Fruit fly (Drosophila melanogaster) whole organism, embryonic: ENCODE results near the gene Inx7.

Source experiments
- CG14050 ChIP-seq: fragments of 200-800 bp; sonication (Bioruptor generic); IDR thresholded peaks from 3 replicates; pipeline ENCODE4 v1.3.6; 2022; ENCODE audit warnings: missing biosample characterization, missing genetic modification characterization
- Sin3A ChIP-seq: fragments of >200 bp; optimal IDR thresholded peaks from 2 replicates; lab custom pipeline; 2018
- pho ChIP-seq: fragments of 200-800 bp; sonication (Bioruptor generic); optimal IDR thresholded peaks from 2 replicates; lab custom pipeline; 2016; ENCODE audit warnings: missing biosample characterization, missing genetic modification characterization

dm6 chrX:6981470-6981952 lies 11.9 kb downstream of the Inx7 start:
- no peak for TF ChIP-seq Sin3A
- TF ChIP-seq CG14050 (GFP tag; lab: Robert Waterston, UW): no peak
- no peak for TF ChIP-seq pho
